Fruit fly (Drosophila melanogaster): Measurements from ENCODE around the gene Crys.

The Crys gene

DNA sequence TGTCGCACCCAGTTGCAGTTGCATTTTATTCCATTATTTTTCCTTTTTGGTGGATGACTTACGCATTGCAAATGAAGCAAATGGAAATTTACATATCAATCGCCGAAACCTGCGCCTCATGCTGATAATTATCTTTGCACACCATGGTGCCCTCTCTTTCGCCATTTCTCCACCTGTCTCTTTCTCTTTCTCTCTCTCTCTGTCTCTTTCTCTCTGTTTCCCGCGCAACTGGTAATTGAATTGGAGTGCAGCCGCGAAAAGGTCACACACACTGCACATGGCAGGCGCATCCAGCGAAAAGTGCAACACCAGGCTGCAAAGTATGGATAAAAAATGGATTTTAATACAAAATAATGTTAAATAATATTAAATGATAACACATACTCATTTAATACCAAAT, 33.8 kb downstream of the Crys start:
- TF ChIP-seq brk (GFP tag; optimal IDR thresholded peaks at IDR 0.05) (no peak), rgr (GFP tag; optimal IDR thresholded peaks at IDR 0.05) (no peak), tai (GFP tag; optimal IDR thresholded peaks at IDR 0.05) (no peak), lola (GFP tag; optimal IDR thresholded peaks at IDR 0.05) (no peak), CG32264 (GFP tag; optimal IDR thresholded peaks at IDR 0.05) (no peak), foxo (GFP tag; optimal IDR thresholded peaks at IDR 0.05) (no peak), sv (GFP tag; optimal IDR thresholded peaks at IDR 0.05) (no peak), Rel (GFP tag; optimal IDR thresholded peaks at IDR 0.05) (no peak), Rel (tag; optimal IDR thresholded peaks at IDR 0.05) (no peak), Hr83 (GFP tag; optimal IDR thresholded peaks at IDR 0.05; ENCODE audit: poor library complexity, severe bottlenecking) (no peak), Mio (GFP tag; optimal IDR thresholded peaks at IDR 0.05) (no peak), usp (GFP tag; optimal IDR thresholded peaks at IDR 0.05) (no peak)

DNA sequence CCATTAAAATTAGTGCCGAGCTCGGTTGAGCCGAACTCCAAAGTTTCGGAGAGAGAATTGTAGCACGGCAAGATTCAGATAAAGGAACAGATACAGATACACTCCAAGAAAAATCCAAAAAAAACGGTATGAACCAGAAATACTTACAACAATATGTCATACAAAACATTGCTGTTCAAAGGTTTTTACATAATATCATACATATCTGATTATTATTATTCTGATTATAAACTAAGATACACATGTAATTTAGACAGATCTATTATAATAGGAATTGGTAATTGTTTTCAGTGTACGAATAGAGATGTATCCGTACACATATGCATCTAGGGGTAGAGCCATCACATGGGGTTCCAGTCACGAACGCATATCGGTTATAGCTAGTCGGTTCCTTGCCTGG, 36.1 kb downstream of the Crys start:
- TF ChIP-seq HLH106 (tag; optimal IDR thresholded peaks at IDR 0.05) (no peak), brk (GFP tag; optimal IDR thresholded peaks at IDR 0.05) (no peak), Abd-B (GFP tag; optimal IDR thresholded peaks at IDR 0.05) (no peak), Sp1 (GFP tag; optimal IDR thresholded peaks at IDR 0.05) (no peak)

DNA sequence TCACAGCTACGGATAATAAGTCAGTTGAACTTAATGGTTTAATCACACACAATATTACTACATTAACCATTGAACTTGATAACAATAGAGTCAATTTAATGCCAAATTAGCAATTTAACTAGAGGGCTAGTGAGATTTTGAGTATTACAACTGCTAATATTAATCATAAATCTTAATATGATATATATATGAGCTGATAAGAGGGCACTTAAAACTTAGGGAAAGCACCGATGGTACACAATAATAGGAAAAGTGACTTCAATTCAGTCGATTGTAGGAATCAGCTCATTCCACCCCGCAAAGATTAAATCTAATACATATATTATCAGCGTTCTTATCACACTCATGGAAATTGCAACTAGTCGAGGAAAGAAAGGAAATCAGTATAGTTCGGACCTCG, 37.3 kb downstream of the Crys start, which contains the start of gene CG16965:
Gene CG16965, plus strand, starts transcription at position 382 of the 400 bp plus-strand sequence.
- TF ChIP-seq usp (GFP tag; optimal IDR thresholded peaks at IDR 0.05) (no peak), sage (GFP tag; optimal IDR thresholded peaks at IDR 0.05) (no peak), dl (GFP tag; optimal IDR thresholded peaks at IDR 0.05; ENCODE audit: insufficient read depth in 1 of 2, partially characterized antibody in 2 of 2) (no peak), CrebA (GFP tag; optimal IDR thresholded peaks at IDR 0.05; ENCODE audit: borderline replicate concordance) (no peak), Hnf4 (GFP tag; optimal IDR thresholded peaks at IDR 0.05) (no peak), CG9705 (GFP tag; optimal IDR thresholded peaks at IDR 0.05) (no peak)

DNA sequence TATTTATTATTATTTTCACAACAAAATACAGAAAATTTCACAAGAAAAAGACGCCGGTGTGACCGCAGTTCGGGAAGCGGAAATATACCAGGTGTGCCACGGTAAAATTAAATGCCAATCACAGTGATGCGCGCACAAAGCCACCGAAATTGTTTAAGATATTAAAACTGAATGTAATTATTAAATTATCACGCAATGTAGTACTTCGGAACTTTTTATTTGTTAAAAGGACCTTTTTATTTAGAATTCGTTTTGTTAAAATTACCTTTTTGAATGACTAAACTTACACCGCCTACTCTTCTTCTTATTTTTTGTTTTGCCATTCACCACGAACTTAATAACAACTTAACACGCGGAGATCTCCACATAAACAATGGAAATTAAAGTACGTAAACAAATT, 44.0 kb downstream of the Crys start, which contains the start of the genes CG6686 and CG34163:
Gene CG6686, minus strand, starts transcription at position 95 of the 400 bp plus-strand sequence.
Gene CG34163, plus strand, starts transcription at position 326 of the 400 bp plus-strand sequence.
- TF ChIP-seq Jra (GFP tag; optimal IDR thresholded peaks at IDR 0.05) (no peak), Sp1 (GFP tag; optimal IDR thresholded peaks at IDR 0.05) (no peak), CG9705 (GFP tag; optimal IDR thresholded peaks at IDR 0.05) (no peak), Vsx2 (GFP tag; optimal IDR thresholded peaks at IDR 0.05; ENCODE audit: partially characterized antibody) (no peak), dmrt93B (GFP tag; optimal IDR thresholded peaks at IDR 0.05) (no peak), Dfd (GFP tag; optimal IDR thresholded peaks at IDR 0.05) (no peak), GATAd (GFP tag; optimal IDR thresholded peaks at IDR 0.05) (peak; percentile 19), Hr83 (GFP tag; optimal IDR thresholded peaks at IDR 0.05; ENCODE audit: poor library complexity, severe bottlenecking) (no peak), Hr78 (GFP tag; optimal IDR thresholded peaks at IDR 0.05) (no peak), usp (GFP tag; optimal IDR thresholded peaks at IDR 0.05) (no peak), br (GFP tag; optimal IDR thresholded peaks at IDR 0.05) (no peak), Myc (optimal IDR thresholded peaks at IDR 0.05) (peak; percentile 77), Mio (GFP tag; optimal IDR thresholded peaks at IDR 0.05) (no peak), N (GFP tag; optimal IDR thresholded peaks at IDR 0.05) (no peak), sv (GFP tag; optimal IDR thresholded peaks at IDR 0.05) (no peak), Rel (GFP tag; optimal IDR thresholded peaks at IDR 0.05) (no peak), Rel (tag; optimal IDR thresholded peaks at IDR 0.05) (peak; percentile 15), Abd-B (GFP tag; optimal IDR thresholded peaks at IDR 0.05) (no peak), HLH106 (tag; optimal IDR thresholded peaks at IDR 0.05) (peak; percentile 47), psq (GFP tag; optimal IDR thresholded peaks at IDR 0.05) (peak; percentile 45), CG32264 (GFP tag; optimal IDR thresholded peaks at IDR 0.05) (no peak), CrebA (GFP tag; optimal IDR thresholded peaks at IDR 0.05; ENCODE audit: borderline replicate concordance) (no peak), foxo (GFP tag; optimal IDR thresholded peaks at IDR 0.05) (no peak), woc (GFP tag; optimal IDR thresholded peaks at IDR 0.05) (no peak), lola (GFP tag; optimal IDR thresholded peaks at IDR 0.05) (no peak), h (GFP tag; optimal IDR thresholded peaks at IDR 0.05) (no peak), OdsH (GFP tag; optimal IDR thresholded peaks at IDR 0.05) (peak; percentile 50), tai (GFP tag; optimal IDR thresholded peaks at IDR 0.05) (no peak), jim (GFP tag; optimal IDR thresholded peaks at IDR 0.05) (no peak), fru (GFP tag; optimal IDR thresholded peaks at IDR 0.05) (no peak), Dif (GFP tag; optimal IDR thresholded peaks at IDR 0.05; ENCODE audit: partially characterized antibody) (no peak), Hnf4 (GFP tag; optimal IDR thresholded peaks at IDR 0.05) (no peak), ey (GFP tag; optimal IDR thresholded peaks at IDR 0.05) (peak; percentile 59), sage (GFP tag; optimal IDR thresholded peaks at IDR 0.05) (no peak), brk (GFP tag; optimal IDR thresholded peaks at IDR 0.05) (no peak), pan (optimal IDR thresholded peaks at IDR 0.05) (no peak), rgr (GFP tag; optimal IDR thresholded peaks at IDR 0.05) (no peak), dsf (GFP tag; optimal IDR thresholded peaks at IDR 0.05; ENCODE audit: borderline replicate concordance) (no peak), dl (GFP tag; optimal IDR thresholded peaks at IDR 0.05; ENCODE audit: insufficient read depth in 1 of 2, partially characterized antibody in 2 of 2) (no peak)
